Worm (Caenorhabditis elegans) whole organism, L2 larva: ENCODE results near the gene rpl-20.

Experiments used
- ama-1 ChIP-seq: fragments of 150-350 bp; optimal IDR thresholded peaks from 2 replicates; lab custom pipeline; 2018; ENCODE audit warnings: inconsistent platforms
- ceh-16 ChIP-seq: fragments of 150-350 bp; optimal IDR thresholded peaks from 2 replicates; lab custom pipeline; 2014; ENCODE audit warnings: missing biosample characterization, missing genetic modification characterization
- lin-13 ChIP-seq: fragments of 150-350 bp; optimal IDR thresholded peaks from 2 replicates; lab custom pipeline; 2014; ENCODE audit warnings: missing biosample characterization, missing genetic modification reagents, missing genetic modification characterization
- lsy-2 ChIP-seq, 2 experiments: fragments of 150-350 bp in 1 of 2; sonication (generic microtip) in 1 of 2; optimal IDR thresholded peaks; 2 replicates each; lab custom pipeline; 2014 to 2017; ENCODE audit warnings: missing biosample characterization in 2 of 2, missing genetic modification characterization in 2 of 2
- mab-5 ChIP-seq: fragments of 150-350 bp; optimal IDR thresholded peaks from 2 replicates; lab custom pipeline; 2014; ENCODE audit warnings: missing biosample characterization, missing genetic modification characterization
- nhr-12 ChIP-seq: fragments of 150-350 bp; optimal IDR thresholded peaks from 2 replicates; lab custom pipeline; 2014; ENCODE audit warnings: missing biosample characterization, missing genetic modification characterization
- nhr-23 ChIP-seq: fragments of 150-350 bp; optimal IDR thresholded peaks from 2 replicates; lab custom pipeline; 2014; ENCODE audit warnings: missing biosample characterization, missing genetic modification reagents, missing genetic modification characterization
- nhr-6 ChIP-seq: fragments of 150-350 bp; optimal IDR thresholded peaks from 2 replicates; lab custom pipeline; 2014; ENCODE audit warnings: missing biosample characterization, missing genetic modification characterization
- snpc-4 ChIP-seq: fragments of 150-350 bp; optimal IDR thresholded peaks from 2 replicates; lab custom pipeline; 2014; ENCODE audit warnings: missing biosample characterization, missing genetic modification characterization
- zag-1 ChIP-seq: fragments of 150-350 bp; optimal IDR thresholded peaks from 2 replicates; lab custom pipeline; 2014; ENCODE audit warnings: missing biosample characterization, missing genetic modification characterization

DNA sequence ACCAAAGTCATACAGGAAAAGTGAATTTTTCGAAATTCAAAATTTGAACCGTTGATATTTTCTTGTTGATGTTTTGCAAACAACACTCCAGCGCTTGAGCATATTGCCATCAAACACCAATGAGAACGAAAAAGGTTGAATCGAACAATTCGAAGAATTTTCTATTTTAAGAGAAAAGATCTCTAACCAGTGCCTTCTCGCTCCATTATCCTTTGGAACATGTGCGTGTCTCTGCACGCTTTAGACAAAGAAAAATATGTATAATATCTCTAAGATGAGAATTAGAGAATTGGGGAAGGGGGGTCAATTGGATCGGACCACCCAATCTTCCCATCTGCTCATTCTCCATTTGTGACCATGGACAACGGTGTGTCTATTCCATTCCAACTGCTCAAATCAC is 14.3 kb upstream of the rpl-20 start, which contains the start of gene Y17G9B.2:
- TF ChIP-seq nhr-12 (tag; lab: Kevin White, UChicago) (no peak), snpc-4 (tag; lab: Kevin White, UChicago) (no peak), lin-13 (GFP tag; lab: Kevin White, UChicago) (no peak), lsy-2 (tag; optimal IDR thresholded peaks at IDR 0.05; lab: Kevin White, UChicago) (no peak), ama-1 (lab: Kevin White, UChicago) (no peak), nhr-23 (tag; lab: Kevin White, UChicago) (no peak), zag-1 (tag; lab: Kevin White, UChicago) (no peak), ceh-16 (no peak), mab-5 (tag; lab: Kevin White, UChicago) (no peak), nhr-6 (tag; lab: Kevin White, UChicago) (no peak)
